Worm (Caenorhabditis elegans): ENCODE results near the gene Y57G11C.22.

Gene Y57G11C.22

ce11 chrIV:14888889-14889664, 52.1 kb downstream of the Y57G11C.22 start:
- no peak for TF ChIP-seq npax-4 (tag; optimal IDR thresholded peaks at IDR 0.05)
- TF ChIP-seq ceh-6 (GFP tag; optimal IDR thresholded peaks at IDR 0.05): no peak
- TF ChIP-seq che-1 (tag; optimal IDR thresholded peaks at IDR 0.05): no peak
- no peak for TF ChIP-seq nhr-232 (tag; optimal IDR thresholded peaks at IDR 0.05)

DNA sequence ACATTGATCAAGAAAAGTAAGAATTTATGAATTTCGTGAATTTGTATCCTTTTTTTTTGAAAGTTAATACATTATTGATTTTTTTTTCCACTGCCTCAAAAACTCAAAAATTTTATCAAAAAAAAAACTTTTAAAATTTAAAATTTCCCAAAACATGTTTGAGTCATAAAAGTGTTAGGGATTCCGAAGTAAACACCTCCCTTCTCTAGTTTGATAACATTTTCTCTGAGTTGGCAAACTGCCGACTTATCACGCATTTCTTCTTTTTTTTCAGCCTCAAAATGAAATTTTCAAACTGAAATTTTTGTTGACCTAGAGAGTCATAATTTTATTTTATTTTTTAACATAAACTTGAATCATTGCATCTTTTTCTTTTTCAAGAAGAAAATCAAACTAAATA, 53.9 kb downstream of the Y57G11C.22 start:
- TF ChIP-seq ceh-30 (tag; optimal IDR thresholded peaks at IDR 0.05): no peak
- no peak for TF ChIP-seq hlh-30 (tag; optimal IDR thresholded peaks at IDR 0.05; ENCODE audit: insufficient read depth)
- no peak for TF ChIP-seq K09A11.1 (tag; optimal IDR thresholded peaks at IDR 0.05; ENCODE audit: insufficient read depth)
- no peak for TF ChIP-seq F13H6.1 (tag; optimal IDR thresholded peaks at IDR 0.05)
- no peak for TF ChIP-seq ceh-14 (tag; optimal IDR thresholded peaks at IDR 0.05)
- TF ChIP-seq che-1 (tag; optimal IDR thresholded peaks at IDR 0.05): no peak
- no peak for TF ChIP-seq nhr-11 (tag; optimal IDR thresholded peaks at IDR 0.05)
- no peak for TF ChIP-seq C08G9.2 (tag; optimal IDR thresholded peaks at IDR 0.05)
- TF ChIP-seq ceh-24 (tag; optimal IDR thresholded peaks at IDR 0.05): no peak
- TF ChIP-seq ceh-22 (tag; optimal IDR thresholded peaks at IDR 0.05): no peak
- no peak for TF ChIP-seq nfya-1 (tag; optimal IDR thresholded peaks at IDR 0.05)
- no peak for TF ChIP-seq ceh-2 (tag; optimal IDR thresholded peaks at IDR 0.05)
- TF ChIP-seq zip-5 (tag; optimal IDR thresholded peaks at IDR 0.05): no peak
- no peak for TF ChIP-seq lim-6 (tag; optimal IDR thresholded peaks at IDR 0.05)
- TF ChIP-seq hlh-6 (tag; optimal IDR thresholded peaks at IDR 0.05): no peak
- TF ChIP-seq unc-42 (tag; optimal IDR thresholded peaks at IDR 0.05): no peak
- TF ChIP-seq unc-55 (GFP tag; optimal IDR thresholded peaks at IDR 0.05): no peak
- no peak for TF ChIP-seq pha-4 (tag; optimal IDR thresholded peaks at IDR 0.05)
- TF ChIP-seq hlh-15 (tag; optimal IDR thresholded peaks at IDR 0.05): no peak

DNA sequence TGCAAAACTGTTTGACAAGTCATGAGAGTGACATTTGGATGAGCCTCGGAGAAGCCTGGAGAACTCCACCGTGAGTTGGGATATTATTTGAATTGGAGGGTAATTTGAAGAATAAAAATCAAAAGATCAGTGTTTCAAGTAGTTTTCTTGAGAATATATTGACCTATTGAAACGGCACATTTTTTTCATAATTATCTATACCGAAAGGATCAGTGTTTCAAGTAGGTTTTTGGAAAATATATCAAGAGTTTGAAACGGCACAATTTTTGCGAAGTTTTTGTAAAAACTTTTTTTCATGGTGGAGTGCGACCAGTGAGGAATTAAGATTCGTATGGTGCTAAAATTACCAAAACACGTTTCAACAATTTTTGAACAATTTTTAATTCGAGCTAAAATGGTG, 55.0 kb downstream of the Y57G11C.22 start:
- no peak for TF ChIP-seq ceh-30 (tag; optimal IDR thresholded peaks at IDR 0.05)
- no peak for TF ChIP-seq syd-9 (tag; optimal IDR thresholded peaks at IDR 0.05)
- TF ChIP-seq fkh-6 (tag; optimal IDR thresholded peaks at IDR 0.05): no peak
- no peak for TF ChIP-seq zip-5 (tag; optimal IDR thresholded peaks at IDR 0.05)
- no peak for TF ChIP-seq pag-3 (tag; optimal IDR thresholded peaks at IDR 0.05; ENCODE audit: borderline replicate concordance)
- TF ChIP-seq nhr-232 (tag; optimal IDR thresholded peaks at IDR 0.05): no peak
- no peak for TF ChIP-seq sox-2 (GFP tag; IDR thresholded peaks at IDR 0.05)
- no peak for TF ChIP-seq T23F11.4 (GFP tag; optimal IDR thresholded peaks at IDR 0.05)
- TF ChIP-seq pax-1 (tag; optimal IDR thresholded peaks at IDR 0.05): no peak

DNA sequence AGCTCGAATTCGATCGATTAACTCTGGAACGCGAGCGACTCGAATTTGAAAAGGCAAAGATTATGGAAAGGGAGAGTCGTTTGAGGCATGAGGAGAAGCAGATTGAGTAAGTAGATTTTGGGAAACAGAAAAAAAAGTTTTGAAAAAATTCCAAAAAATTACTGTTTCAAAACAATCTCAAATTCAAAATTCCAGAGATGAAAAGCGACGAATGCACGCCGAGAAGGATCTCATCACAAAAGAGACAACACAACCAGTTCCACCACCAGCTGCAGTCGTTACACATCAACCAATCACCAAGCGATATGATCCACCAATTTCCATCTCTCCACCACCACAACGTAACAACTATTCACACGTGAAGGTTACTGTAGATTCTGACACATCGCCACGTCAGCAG, 57.3 kb downstream of the Y57G11C.22 start:
- TF ChIP-seq unc-86 (tag; optimal IDR thresholded peaks at IDR 0.05) (no peak), ztf-16 (tag; optimal IDR thresholded peaks at IDR 0.05) (no peak), lin-11 (tag; optimal IDR thresholded peaks at IDR 0.05) (no peak), ceh-6 (GFP tag; optimal IDR thresholded peaks at IDR 0.05) (no peak), sdc-2 (tag; optimal IDR thresholded peaks at IDR 0.05) (no peak), ceh-24 (tag; optimal IDR thresholded peaks at IDR 0.05) (no peak), ahr-1 (tag; optimal IDR thresholded peaks at IDR 0.05) (no peak), ref-2 (tag; optimal IDR thresholded peaks at IDR 0.05) (no peak), ceh-48 (tag; optimal IDR thresholded peaks at IDR 0.05) (no peak), ceh-18 (tag; optimal IDR thresholded peaks at IDR 0.05) (no peak), che-1 (tag; optimal IDR thresholded peaks at IDR 0.05) (no peak)
